Worm (Caenorhabditis elegans) whole organism, dauer: ENCODE measurements around the gene cutl-22.

Experiments
- unc-62 ChIP-seq: sonication (generic microtip); optimal IDR thresholded peaks from 2 replicates; lab custom pipeline; 2017; ENCODE audit warnings: missing biosample characterization, missing genetic modification reagents, missing genetic modification characterization

Gene cutl-22

ce11 chrV:1152736-1153135 is 11.2 kb downstream of the cutl-22 start:
- TF ChIP-seq unc-62 (GFP tag; lab: Kevin White, UChicago) = no peak

DNA sequence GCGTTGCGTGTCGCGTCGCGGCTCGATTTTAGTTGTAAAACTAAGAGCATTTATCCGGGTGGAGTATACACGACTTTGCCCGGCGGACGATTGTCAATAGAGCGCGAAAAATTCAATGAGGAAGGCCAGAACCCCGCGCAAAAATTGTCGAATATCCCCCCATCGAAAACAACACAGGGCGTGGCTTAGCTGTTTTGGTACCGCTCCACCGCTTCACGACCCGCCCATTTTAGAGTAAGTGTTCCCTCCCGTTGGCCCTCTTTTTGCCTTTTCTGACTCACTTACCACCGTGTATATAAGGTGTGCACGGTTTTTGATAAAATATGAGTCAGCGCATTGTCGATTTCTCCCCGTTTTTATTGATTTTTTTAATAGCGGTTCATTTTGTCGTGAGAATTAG is 11.9 kb downstream of the cutl-22 start:
- no peak for TF ChIP-seq unc-62 (GFP tag; lab: Kevin White, UChicago)

DNA sequence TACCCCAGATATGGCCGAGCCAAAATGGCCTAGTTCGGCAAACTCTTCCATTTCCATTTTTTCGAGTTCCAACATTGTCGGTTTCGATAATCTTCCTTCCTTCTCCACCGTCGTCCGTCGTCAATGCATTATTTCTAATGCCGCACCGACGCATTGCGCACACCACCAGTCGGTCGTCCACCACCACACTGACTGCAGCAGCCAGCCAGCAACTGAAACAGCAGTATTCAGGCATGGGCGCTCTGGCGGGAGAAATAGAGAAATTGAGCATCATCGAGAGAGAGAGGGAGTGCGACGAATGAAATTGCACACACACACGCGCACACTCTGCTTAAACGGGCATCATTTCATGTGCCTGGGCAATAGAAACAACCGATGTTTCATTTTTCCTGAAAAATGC is 12.4 kb downstream of the cutl-22 start:
- no peak for TF ChIP-seq unc-62 (GFP tag; lab: Kevin White, UChicago)

ce11 chrV:1154472-1155278 is 13.1 kb downstream of the cutl-22 start:
- no peak for TF ChIP-seq unc-62 (GFP tag; lab: Kevin White, UChicago)

- no peak for TF ChIP-seq unc-62 (GFP tag; lab: Kevin White, UChicago)
Observed at ce11 chrV:1155914-1156313, 14.4 kb downstream of the cutl-22 start, which contains the start of gene cmd-1. cmd-1 (plus strand) TSS chrV:1156271.

ce11 chrV:1156431-1156830 is 14.9 kb downstream of the cutl-22 start:
- TF ChIP-seq unc-62 (GFP tag; lab: Kevin White, UChicago) = no peak

DNA sequence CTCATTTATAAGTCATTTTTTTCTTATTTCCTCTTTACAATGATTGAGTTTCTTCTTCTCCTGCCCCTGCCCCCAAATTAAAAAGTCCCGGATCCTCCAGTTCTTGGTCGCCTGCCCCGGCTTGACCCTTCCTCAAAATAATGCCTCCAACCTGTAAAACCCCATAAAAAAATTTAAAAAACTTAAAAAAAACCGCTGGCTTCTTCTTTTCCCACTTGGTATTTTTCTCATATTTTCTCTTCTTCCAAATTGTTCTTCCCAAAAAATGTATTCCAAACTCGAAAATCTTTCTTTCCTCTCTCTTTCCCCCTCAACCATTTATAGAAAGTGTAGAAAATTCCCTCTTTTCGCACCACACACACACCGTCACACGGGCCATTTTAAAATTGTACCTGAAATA is 15.9 kb downstream of the cutl-22 start:
- no peak for TF ChIP-seq unc-62 (GFP tag; lab: Kevin White, UChicago)

- no peak for TF ChIP-seq unc-62 (GFP tag; lab: Kevin White, UChicago)
Observed at ce11 chrV:1158247-1158646, 16.7 kb downstream of the cutl-22 start.

- TF ChIP-seq unc-62 (GFP tag; lab: Kevin White, UChicago) = no peak
Observed at ce11 chrV:1160716-1161115, 19.2 kb downstream of the cutl-22 start.

ce11 chrV:1164196-1164691 is 22.7 kb downstream of the cutl-22 start, which contains the start of gene T21H3.5:
T21H3.5 (minus strand) TSS chrV:1164293.
- TF ChIP-seq unc-62 (GFP tag; lab: Kevin White, UChicago) = no peak

DNA sequence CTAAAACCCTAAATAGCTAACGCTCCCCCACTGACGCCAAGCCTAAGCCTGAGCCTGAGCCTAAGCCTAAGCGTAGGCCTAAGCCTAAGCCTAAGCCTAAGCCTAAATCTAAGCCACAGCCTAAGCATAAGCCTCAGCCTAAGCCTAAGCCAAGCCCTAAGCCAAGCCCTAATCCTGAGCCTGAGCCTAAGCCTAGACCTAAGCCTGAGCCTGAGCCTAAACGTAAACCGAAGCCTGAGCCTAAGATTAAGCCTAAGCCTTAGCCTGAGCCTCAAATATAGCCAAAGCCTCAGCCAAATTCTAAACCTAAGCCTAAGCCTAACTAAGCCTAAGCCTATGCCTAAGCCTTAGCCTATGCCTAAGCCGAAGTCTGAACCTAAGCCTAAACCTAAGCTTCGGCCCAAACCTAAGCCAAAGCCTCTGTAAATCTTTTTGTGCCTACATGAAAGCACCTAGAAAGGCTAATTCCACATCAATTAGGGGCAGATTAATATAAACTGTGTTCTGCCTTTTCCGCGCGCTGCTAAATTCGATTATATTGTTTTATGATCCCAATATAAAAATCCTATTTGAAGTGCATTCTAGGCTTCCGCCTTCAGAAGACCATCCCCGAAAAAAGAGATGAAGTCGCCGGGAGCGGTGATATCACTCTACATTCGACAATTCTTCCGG is 23.7 kb downstream of the cutl-22 start, which contains the start of gene ptr-16:
ptr-16 (plus strand) TSS at position 622 of the 672 bp plus-strand sequence.
- TF ChIP-seq unc-62 (GFP tag; lab: Kevin White, UChicago) = no peak

ce11 chrV:1170591-1170990 is 29.1 kb downstream of the cutl-22 start:
- no peak for TF ChIP-seq unc-62 (GFP tag; lab: Kevin White, UChicago)

DNA sequence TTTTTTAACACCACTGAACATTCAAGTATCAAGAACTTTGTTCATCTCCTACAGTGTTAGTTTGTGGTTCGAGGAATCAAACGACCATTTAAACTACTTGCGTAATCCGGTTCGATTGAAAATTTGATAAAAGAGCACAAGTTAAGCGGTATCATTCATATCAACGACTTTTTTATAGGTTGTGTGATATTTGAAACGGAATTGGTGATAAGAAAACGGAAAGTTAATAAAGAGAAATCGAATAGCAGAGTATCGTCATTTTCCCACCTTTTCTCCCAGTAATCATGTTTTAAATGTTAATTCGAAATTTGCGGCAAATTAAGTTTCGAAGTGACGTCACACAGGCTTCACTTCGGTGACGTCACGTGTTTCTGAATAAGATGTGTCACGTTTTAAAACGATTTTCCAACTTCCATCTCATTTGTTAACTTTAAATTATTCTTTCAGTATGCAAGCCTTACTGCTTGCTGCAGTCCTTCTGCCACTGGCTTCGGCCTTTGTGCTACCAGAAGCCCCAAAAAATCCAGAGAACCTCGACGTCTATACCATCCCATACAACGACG is 34.8 kb downstream of the cutl-22 start, which contains the start of gene T21H3.1:
T21H3.1 (plus strand) TSS at position 448 of the 563 bp plus-strand sequence.
- TF ChIP-seq unc-62 (GFP tag; lab: Kevin White, UChicago) = no peak

DNA sequence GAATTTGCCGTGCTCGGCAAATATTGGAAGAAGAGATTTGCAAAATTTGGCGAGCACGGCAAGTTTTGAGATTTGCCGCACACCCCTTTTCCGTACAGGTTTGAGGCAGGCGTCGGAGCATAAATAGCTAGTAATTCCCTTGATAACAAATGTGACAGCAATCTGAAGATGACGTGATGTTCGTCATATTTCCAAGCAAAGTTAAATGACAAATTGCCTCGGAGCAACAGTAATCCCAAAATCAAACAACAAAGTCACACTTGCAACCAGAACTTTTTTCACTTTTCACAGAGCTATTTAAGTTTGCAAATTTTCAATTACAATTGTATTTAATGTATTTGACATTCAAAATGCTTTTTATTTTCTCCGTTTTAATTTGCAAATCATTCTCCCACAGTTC is 37.7 kb downstream of the cutl-22 start, which contains the start of gene F25A2.1:
F25A2.1 (plus strand) TSS at position 301 of the 400 bp plus-strand sequence.
- no peak for TF ChIP-seq unc-62 (GFP tag; lab: Kevin White, UChicago)

ce11 chrV:1195995-1196394 is 54.5 kb downstream of the cutl-22 start, which contains the start of the genes wrb-1 and Y50D4A.4:
wrb-1 (plus strand) TSS chrV:1196072.
Y50D4A.4 (minus strand) TSS chrV:1196127.
- no peak for TF ChIP-seq unc-62 (GFP tag; lab: Kevin White, UChicago)
